Fruit fly (Drosophila melanogaster) whole organism, pupa: Measurements from ENCODE around the gene CkIIalpha-i3.

Experiments
- CG10348 ChIP-seq: fragments of 200-800 bp; sonication (Bioruptor generic); IDR thresholded peaks from 2 replicates; pipeline ENCODE4 v1.3.6; 2022; ENCODE audit warnings: missing biosample characterization, missing genetic modification characterization
- CG12605 ChIP-seq: fragments of 200-800 bp; sonication (Bioruptor generic); IDR thresholded peaks from 2 replicates; pipeline ENCODE4 v1.3.6; 2022; ENCODE audit warnings: missing biosample characterization, missing genetic modification characterization
- CG13204 ChIP-seq: fragments of 200-800 bp; sonication (Bioruptor generic); optimal IDR thresholded peaks from 2 replicates; lab custom pipeline; 2018; ENCODE audit warnings: missing biosample characterization, mild to moderate bottlenecking, missing genetic modification characterization, moderate library complexity
- CG14655 ChIP-seq: fragments of 200-800 bp; sonication (Bioruptor generic); optimal IDR thresholded peaks from 3 replicates; lab custom pipeline; 2017; ENCODE audit warnings: mild to moderate bottlenecking, missing biosample characterization, missing genetic modification reagents, missing genetic modification characterization
- CG15710 ChIP-seq: fragments of 200-800 bp; sonication (Bioruptor generic); optimal IDR thresholded peaks from 2 replicates; lab custom pipeline; 2018; ENCODE audit warnings: missing biosample characterization, mild to moderate bottlenecking, missing genetic modification characterization, moderate library complexity
- CG17806 ChIP-seq: fragments of 200-800 bp; sonication (Bioruptor generic); optimal IDR thresholded peaks from 2 replicates; lab custom pipeline; 2018; ENCODE audit warnings: missing biosample characterization, mild to moderate bottlenecking, missing genetic modification characterization, moderate library complexity
- CG32121 ChIP-seq: fragments of 200-800 bp; sonication (Bioruptor generic); IDR thresholded peaks from 2 replicates; pipeline ENCODE4 v1.3.6; 2022; ENCODE audit warnings: missing biosample characterization, missing genetic modification characterization
- CG34367 ChIP-seq: fragments of 200-800 bp; sonication (Bioruptor generic); optimal IDR thresholded peaks from 2 replicates; lab custom pipeline; 2018; ENCODE audit warnings: missing biosample characterization, mild to moderate bottlenecking, missing genetic modification characterization
- CG4496 ChIP-seq: fragments of 200-800 bp; sonication (Bioruptor generic); IDR thresholded peaks from 3 replicates; pipeline ENCODE4 v1.3.6; 2022; ENCODE audit warnings: missing biosample characterization, missing genetic modification characterization
- CG8159 ChIP-seq: fragments of 200-800 bp; sonication (Bioruptor generic); optimal IDR thresholded peaks from 3 replicates; lab custom pipeline; 2018; ENCODE audit warnings: missing biosample characterization, mild to moderate bottlenecking, missing genetic modification characterization, moderate library complexity
- CG8301 ChIP-seq: fragments of 200-800 bp; sonication (Bioruptor generic); optimal IDR thresholded peaks from 2 replicates; lab custom pipeline; 2018; ENCODE audit warnings: missing biosample characterization, mild to moderate bottlenecking, missing genetic modification characterization
- CG9948 ChIP-seq: fragments of 200-800 bp; sonication (Bioruptor generic); optimal IDR thresholded peaks from 2 replicates; lab custom pipeline; 2018; ENCODE audit warnings: missing biosample characterization, mild to moderate bottlenecking, missing genetic modification characterization, moderate library complexity
- D1 ChIP-seq: fragments of 200-800 bp; sonication (Bioruptor generic); optimal IDR thresholded peaks from 2 replicates; lab custom pipeline; 2018; ENCODE audit warnings: missing biosample characterization, mild to moderate bottlenecking, missing genetic modification characterization, moderate library complexity
- EcR ChIP-seq: fragments of 200-800 bp; sonication (Bioruptor generic); optimal IDR thresholded peaks from 3 replicates; lab custom pipeline; 2019; ENCODE audit warnings: missing biosample characterization, missing genetic modification characterization, mild to moderate bottlenecking, moderate library complexity, missing genetic modification reagents
- Ets98B ChIP-seq: fragments of 200-800 bp; sonication (Bioruptor generic); IDR thresholded peaks from 2 replicates; pipeline ENCODE4 v1.3.6; 2022; ENCODE audit warnings: missing biosample characterization, missing genetic modification characterization
- Pif1A ChIP-seq: fragments of 200-800 bp; sonication (Bioruptor generic); optimal IDR thresholded peaks from 3 replicates; lab custom pipeline; 2016; ENCODE audit warnings: missing biosample characterization, missing genetic modification characterization
- Pif1B ChIP-seq: fragments of 200-800 bp; sonication (Bioruptor generic); optimal IDR thresholded peaks from 3 replicates; lab custom pipeline; 2016; ENCODE audit warnings: missing biosample characterization, missing genetic modification characterization
- Snoo ChIP-seq: fragments of 200-800 bp; sonication (Bioruptor generic); optimal IDR thresholded peaks from 3 replicates; lab custom pipeline; 2017; ENCODE audit warnings: missing biosample characterization, mild to moderate bottlenecking, missing genetic modification characterization, inconsistent platforms
- fd96Ca ChIP-seq: fragments of 200-800 bp; sonication (Bioruptor generic); IDR thresholded peaks from 3 replicates; pipeline ENCODE4 v1.3.6; 2022; ENCODE audit warnings: missing biosample characterization, missing genetic modification characterization
- gl ChIP-seq: fragments of 200-800 bp; sonication (Bioruptor generic); optimal IDR thresholded peaks from 2 replicates; lab custom pipeline; 2018; ENCODE audit warnings: missing biosample characterization, mild to moderate bottlenecking, missing genetic modification characterization
- rn ChIP-seq: fragments of 200-800 bp; sonication (Bioruptor generic); IDR thresholded peaks from 2 replicates; pipeline ENCODE4 v1.3.6; 2022; ENCODE audit warnings: missing biosample characterization, missing genetic modification characterization

Gene CkIIalpha-i3

DNA sequence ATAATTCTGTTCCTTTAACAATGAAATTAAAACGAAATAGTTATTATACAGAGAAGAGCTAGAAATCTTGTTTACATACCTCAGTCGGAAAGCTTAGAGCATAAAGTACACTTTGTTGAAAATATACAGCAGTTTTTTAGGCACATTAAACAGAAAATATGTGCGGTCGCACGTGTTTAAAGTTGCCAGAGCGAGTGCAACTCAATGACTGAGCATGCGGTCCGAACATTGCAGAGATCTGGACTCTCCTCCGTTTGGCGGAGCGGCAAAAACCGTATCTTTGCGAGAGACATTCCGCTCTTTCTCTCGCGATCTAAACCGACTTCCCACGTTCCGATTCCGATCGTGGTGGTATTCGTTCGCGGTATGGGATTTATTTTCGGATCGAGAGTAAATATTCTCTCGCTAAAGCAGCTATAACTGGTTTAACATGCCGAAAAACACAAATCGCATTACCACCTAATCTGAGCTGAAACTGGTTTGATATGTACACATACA is 2.4 kb downstream of the CkIIalpha-i3 start, which contains the start of gene CG13895:
Gene CG13895 (minus strand): TSS at position 214 of the 498 bp plus-strand sequence.
- TF ChIP-seq CG14655 (GFP tag; lab: Kevin White, UChicago) (no peak), EcR (GFP tag; lab: Kevin White, UChicago) (peak; percentile 20), CG4496 (GFP tag; lab: Robert Waterston, UW) (0 out of 3 replicates have a peak, but pooled peaks have one; percentile 42), CG32121 (GFP tag; lab: Robert Waterston, UW) (no peak)
- TF ChIP-seq, all 21 proteins: peak for 2

DNA sequence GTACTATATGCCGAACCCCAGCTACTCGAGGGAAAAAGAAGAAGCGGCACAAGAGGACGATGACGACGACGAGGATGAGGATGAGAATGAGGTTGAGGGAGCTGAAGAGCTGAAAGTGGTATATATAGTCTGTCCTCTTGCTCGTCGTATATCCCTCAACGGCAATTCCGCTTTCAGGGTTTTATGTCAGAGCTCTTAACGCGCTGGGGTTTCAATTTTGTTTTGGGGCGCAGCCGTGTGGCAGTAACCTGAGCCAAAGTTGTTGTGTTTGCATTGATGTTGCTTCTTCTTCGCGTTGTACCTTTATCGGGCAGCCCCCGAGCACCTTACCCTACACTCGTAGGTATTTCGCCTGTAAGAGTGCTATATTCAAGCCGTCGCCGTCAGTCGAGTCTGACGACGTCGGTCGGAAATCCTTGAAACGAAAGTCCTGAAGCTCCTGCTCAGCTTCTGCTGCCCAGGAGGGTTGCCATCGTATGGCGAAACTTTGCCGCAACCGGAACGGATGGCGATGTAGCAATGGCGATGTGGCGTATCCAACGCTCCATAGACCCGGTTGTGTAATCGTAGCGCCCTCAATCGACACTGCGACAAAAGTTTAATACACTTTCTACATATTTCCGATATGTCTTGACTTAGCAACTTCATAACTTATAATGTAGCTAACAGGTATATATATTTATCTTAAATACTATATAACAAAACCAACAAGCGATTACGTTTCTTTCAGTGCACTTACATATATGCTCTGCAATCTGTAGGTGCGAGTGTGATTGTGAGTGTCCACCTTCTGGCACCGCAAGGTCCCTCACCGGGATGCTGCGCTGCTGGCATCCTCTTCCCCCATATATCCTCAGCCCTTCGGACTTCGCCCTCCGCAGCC is 5.5 kb downstream of the CkIIalpha-i3 start:
- TF ChIP-seq EcR (GFP tag; lab: Kevin White, UChicago), result no peak
- peak; percentile 49 for TF ChIP-seq Ets98B (GFP tag; lab: Robert Waterston, UW)
- TF ChIP-seq D1 (tag; lab: Kevin White, UChicago), result no peak
- peak; percentile 70; the same call in 2 of the 3 replicates for TF ChIP-seq CG4496 (GFP tag; lab: Robert Waterston, UW)
- TF ChIP-seq Pif1B (GFP tag; lab: Kevin White, UChicago), result no peak
- peak; percentile 53 for TF ChIP-seq CG14655 (GFP tag; lab: Kevin White, UChicago)
- 0 out of 2 replicates have a peak, but pooled peaks have one; percentile 39 for TF ChIP-seq rn (GFP tag; lab: Robert Waterston, UW)
- peak; percentile 47 for TF ChIP-seq CG9948 (tag; lab: Kevin White, UChicago)
- TF ChIP-seq CG10348 (GFP tag; lab: Robert Waterston, UW), result no peak
- peak; percentile 40 for TF ChIP-seq CG8301 (tag; lab: Kevin White, UChicago)
- peak; percentile 49 for TF ChIP-seq CG12605 (GFP tag; lab: Robert Waterston, UW)
- TF ChIP-seq gl (tag; lab: Kevin White, UChicago), result no peak
- TF ChIP-seq CG34367 (tag; lab: Kevin White, UChicago), result peak; percentile 50
- TF ChIP-seq Pif1A, result peak; percentile 42
- no peak for TF ChIP-seq CG13204 (GFP tag; lab: Kevin White, UChicago)
- peak; percentile 72 for TF ChIP-seq CG8159 (tag; lab: Kevin White, UChicago)
- peak; percentile 64 for TF ChIP-seq CG17806 (tag; lab: Kevin White, UChicago)
- peak; percentile 63 for TF ChIP-seq CG15710 (tag; lab: Kevin White, UChicago)
- TF ChIP-seq fd96Ca, result peak; percentile 45; the same call in 1 of the 3 replicates
- peak; percentile 47; the same call in 1 of the 2 replicates for TF ChIP-seq CG32121 (GFP tag; lab: Robert Waterston, UW)
- TF ChIP-seq Snoo (tag; lab: Kevin White, UChicago), result peak; percentile 30

- TF ChIP-seq Pif1B (GFP tag; lab: Kevin White, UChicago) (no peak), EcR (GFP tag; lab: Kevin White, UChicago) (peak; percentile 12)
Measured at dm6 chr3L:703160-703793, 7.1 kb downstream of the CkIIalpha-i3 start.

DNA sequence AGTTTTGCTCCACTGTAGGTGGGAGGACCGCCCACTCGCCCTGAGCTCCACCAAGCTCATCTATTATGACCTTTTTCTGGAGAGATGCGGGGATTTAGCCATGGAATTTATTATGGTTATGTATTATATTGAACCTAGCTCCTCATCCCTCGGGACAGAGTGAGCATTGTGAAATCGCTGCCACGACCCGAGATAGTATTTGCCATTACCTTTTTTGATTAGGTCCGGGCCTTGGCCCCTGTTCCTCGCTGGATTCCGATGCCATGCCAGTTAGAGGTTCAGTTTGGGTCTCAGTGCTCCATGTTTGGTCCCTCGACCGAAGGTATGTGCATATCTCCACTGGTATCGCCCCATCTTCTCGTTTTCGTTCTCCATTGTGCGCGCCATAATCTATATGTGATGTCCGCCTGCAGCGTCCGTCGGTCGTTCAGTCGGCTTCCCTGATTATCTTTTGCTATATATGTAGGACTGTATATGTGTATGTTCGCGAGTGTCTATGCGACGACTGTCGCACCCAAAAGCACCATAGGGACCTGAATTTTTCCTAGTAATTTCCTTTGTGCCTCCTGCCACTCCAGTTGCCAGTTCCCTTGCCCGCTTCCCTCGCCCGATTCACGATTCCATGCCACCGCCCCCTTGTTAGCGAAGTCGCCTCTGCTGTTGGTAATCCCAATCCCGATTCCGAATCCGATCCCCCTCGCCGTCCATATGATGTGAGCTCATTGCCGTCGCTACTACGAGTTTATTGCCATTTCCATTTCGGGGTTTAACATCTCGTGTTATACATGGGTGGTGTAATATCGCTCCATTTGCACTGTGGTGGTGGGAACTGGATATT is 8.4 kb downstream of the CkIIalpha-i3 start:
- no peak for TF ChIP-seq Ets98B (GFP tag; lab: Robert Waterston, UW)
- no peak for TF ChIP-seq CG9948 (tag; lab: Kevin White, UChicago)
- TF ChIP-seq CG32121 (GFP tag; lab: Robert Waterston, UW), result no peak
- 0 out of 3 replicates have a peak, but pooled peaks have one; percentile 9 for TF ChIP-seq CG4496 (GFP tag; lab: Robert Waterston, UW)
- no peak for TF ChIP-seq Pif1A
- TF ChIP-seq EcR (GFP tag; lab: Kevin White, UChicago), result peak; percentile 73

- TF ChIP-seq Pif1B (GFP tag; lab: Kevin White, UChicago) (peak; percentile 23), CG32121 (GFP tag; lab: Robert Waterston, UW) (peak; percentile 25; the same call in 1 of the 2 replicates), CG8301 (tag; lab: Kevin White, UChicago) (peak; percentile 45), CG4496 (GFP tag; lab: Robert Waterston, UW) (peak; percentile 57; the same call in 2 of the 3 replicates), fd96Ca (0 out of 3 replicates have a peak, but pooled peaks have one; percentile 12), Pif1A (peak; percentile 62), CG9948 (tag; lab: Kevin White, UChicago) (peak; percentile 26), CG17806 (tag; lab: Kevin White, UChicago) (peak; percentile 38), CG14655 (GFP tag; lab: Kevin White, UChicago) (peak; percentile 46), CG8159 (tag; lab: Kevin White, UChicago) (peak; percentile 91), CG10348 (GFP tag; lab: Robert Waterston, UW) (no peak), Snoo (tag; lab: Kevin White, UChicago) (no peak), CG13204 (GFP tag; lab: Kevin White, UChicago) (no peak), gl (tag; lab: Kevin White, UChicago) (no peak), CG12605 (GFP tag; lab: Robert Waterston, UW) (peak; percentile 58), EcR (GFP tag; lab: Kevin White, UChicago) (no peak), CG34367 (tag; lab: Kevin White, UChicago) (peak; percentile 6), Ets98B (GFP tag; lab: Robert Waterston, UW) (peak; percentile 59)
- TF ChIP-seq, all 21 proteins: peak for 13
Measured at dm6 chr3L:700160-700917, 10.1 kb downstream of the CkIIalpha-i3 start.
